Worm (Caenorhabditis elegans): ENCODE data around the gene C16A11.10.

- no peak for TF ChIP-seq pha-4 (tag; optimal IDR thresholded peaks at IDR 0.05)
- no peak for TF ChIP-seq F49E8.2 (tag; optimal IDR thresholded peaks at IDR 0.05; ENCODE audit: insufficient read depth)
- no peak for TF ChIP-seq mel-28 (tag; optimal IDR thresholded peaks at IDR 0.05; ENCODE audit: borderline replicate concordance)
- no peak for TF ChIP-seq dpff-1 (tag; optimal IDR thresholded peaks at IDR 0.05)
- no peak for TF ChIP-seq nhr-120 (GFP tag; IDR thresholded peaks at IDR 0.05)
- TF ChIP-seq F52B5.7 (tag; optimal IDR thresholded peaks at IDR 0.05): no peak
- TF ChIP-seq hsf-1 (GFP tag; IDR thresholded peaks at IDR 0.05): no peak
Measured at ce11 chrII:4211113-4211512, 20.1 kb upstream of the C16A11.10 start, which contains the start of gene F31D5.7.
